Fruit fly (Drosophila melanogaster): ENCODE results near the gene ND-B22.

The ND-B22 gene

dm6 chr2L:13373435-13374242 lies 2.7 kb upstream of the ND-B22 start, which contains the start of the genes Bdp1 and CG6565 (continued):
- TF ChIP-seq CG31365 (tag; optimal IDR thresholded peaks at IDR 0.05), result peak; percentile 31
- TF ChIP-seq CG7839 (tag; optimal IDR thresholded peaks at IDR 0.05), result peak; percentile 97
- TF ChIP-seq CG10654 (GFP tag; optimal IDR thresholded peaks at IDR 0.05), result peak; percentile 98
- TF ChIP-seq CG31441 (GFP tag; IDR thresholded peaks at IDR 0.05), result peak; percentile 98
- peak; percentile 98 for TF ChIP-seq CG12744 (GFP tag; optimal IDR thresholded peaks at IDR 0.05)
- TF ChIP-seq Jarid2 (GFP tag; optimal IDR thresholded peaks at IDR 0.05), result no peak
- peak; percentile 86 for TF ChIP-seq CG8281 (tag; optimal IDR thresholded peaks at IDR 0.05)
- peak; percentile 97 for TF ChIP-seq NfI (GFP tag; optimal IDR thresholded peaks at IDR 0.05)
- peak; percentile 92 for TF ChIP-seq Mrtf (GFP tag; IDR thresholded peaks at IDR 0.05)
- TF ChIP-seq Rfx (GFP tag; IDR thresholded peaks at IDR 0.05), result peak; percentile 96
- TF ChIP-seq mirr (GFP tag; optimal IDR thresholded peaks at IDR 0.05), result peak; percentile 70
- TF ChIP-seq CG30020 (tag; optimal IDR thresholded peaks at IDR 0.05), result peak; percentile 84
- TF ChIP-seq CG7372 (GFP tag; IDR thresholded peaks at IDR 0.05), result peak; percentile 96
- peak; percentile 98 for TF ChIP-seq slbo (GFP tag; IDR thresholded peaks at IDR 0.05)
- peak; percentile 93 for TF ChIP-seq Lhr (GFP tag; optimal IDR thresholded peaks at IDR 0.05)
- no peak for TF ChIP-seq chinmo (GFP tag; IDR thresholded peaks at IDR 0.05; ENCODE audit: partially characterized antibody)
- TF ChIP-seq CG4282 (GFP tag; optimal IDR thresholded peaks at IDR 0.05), result peak; percentile 99
- peak; percentile 46 for TF ChIP-seq CG4707 (GFP tag; optimal IDR thresholded peaks at IDR 0.05)
- peak; percentile 98 for TF ChIP-seq az2 (GFP tag; optimal IDR thresholded peaks at IDR 0.05)
- peak; percentile 93 for TF ChIP-seq CG11085 (GFP tag; IDR thresholded peaks at IDR 0.05)
- peak; percentile 96 for TF ChIP-seq Dek (tag; optimal IDR thresholded peaks at IDR 0.05)
- peak; percentile 81 for TF ChIP-seq CG12071 (GFP tag; optimal IDR thresholded peaks at IDR 0.05)
- TF ChIP-seq Xrp1 (GFP tag; IDR thresholded peaks at IDR 0.05), result peak; percentile 96
- peak; percentile 97 for TF ChIP-seq ab (GFP tag; optimal IDR thresholded peaks at IDR 0.05)
- peak; percentile 94 for TF ChIP-seq CG10979 (tag; optimal IDR thresholded peaks at IDR 0.05)
- peak; percentile 82 for TF ChIP-seq Adf1 (GFP tag; IDR thresholded peaks at IDR 0.05)
- peak; percentile 83 for TF ChIP-seq corto (GFP tag; optimal IDR thresholded peaks at IDR 0.05)
- TF ChIP-seq eyg (GFP tag; optimal IDR thresholded peaks at IDR 0.05), result peak; percentile 95
- TF ChIP-seq Eip74EF (GFP tag; optimal IDR thresholded peaks at IDR 0.05), result peak in 1 of 2 experiments; percentile 88
- peak; percentile 94 for TF ChIP-seq YL-1 (GFP tag; optimal IDR thresholded peaks at IDR 0.05)
- peak in 1 of 2 experiments; percentile 90 for TF ChIP-seq eve (GFP tag; optimal IDR thresholded peaks at IDR 0.05)
- peak; percentile 97 for TF ChIP-seq CG15696 (tag; optimal IDR thresholded peaks at IDR 0.05)
- TF ChIP-seq CG5180 (GFP tag; optimal IDR thresholded peaks at IDR 0.05), result peak; percentile 85
- peak; percentile 94 for TF ChIP-seq E2f1 (GFP tag; IDR thresholded peaks at IDR 0.05)
- TF ChIP-seq nau (GFP tag; optimal IDR thresholded peaks at IDR 0.05), result no peak
- no peak for TF ChIP-seq vnd (GFP tag; IDR thresholded peaks at IDR 0.05; ENCODE audit: partially characterized antibody)
- peak; percentile 76; the same call in 1 of the 2 replicates for TF ChIP-seq CG5953 (GFP tag; IDR thresholded peaks at IDR 0.05)
- TF ChIP-seq trh (GFP tag; optimal IDR thresholded peaks at IDR 0.05), result peak; percentile 96
- no peak for TF ChIP-seq Dfd (GFP tag; optimal IDR thresholded peaks at IDR 0.05)
- peak; percentile 60 to 75 for TF ChIP-seq insv (GFP tag; optimal IDR thresholded peaks at IDR 0.05)
- peak; percentile 77 for TF ChIP-seq CG8359 (GFP tag; optimal IDR thresholded peaks at IDR 0.05; ENCODE audit: borderline replicate concordance)
- peak; percentile 85 for TF ChIP-seq Hey (tag; optimal IDR thresholded peaks at IDR 0.05)
- peak; percentile 84 for TF ChIP-seq ac (GFP tag; optimal IDR thresholded peaks at IDR 0.05)
- TF ChIP-seq CG7928 (GFP tag; optimal IDR thresholded peaks at IDR 0.05), result peak; percentile 77
- TF ChIP-seq CkIIα-i1 (GFP tag; IDR thresholded peaks at IDR 0.05), result peak; percentile 67; the same call in 1 of the 2 replicates
- TF ChIP-seq btn (GFP tag; optimal IDR thresholded peaks at IDR 0.05), result peak; percentile 96
- peak; percentile 95 for TF ChIP-seq fd3F (GFP tag; optimal IDR thresholded peaks at IDR 0.05)
- TF ChIP-seq CG4820 (GFP tag; optimal IDR thresholded peaks at IDR 0.05), result peak; percentile 97

All from whole organism, embryonic.